Worm (Caenorhabditis elegans) whole organism, L4 larva: ENCODE data around the gene ztf-1.

Experiments used
- F26F4.8 ChIP-seq: fragments of 200-800 bp; sonication (Bioruptor generic); conservative IDR thresholded peaks from 2 replicates; pipeline ENCODE4 v1.3.6; 2022; ENCODE audit warnings: missing genetic modification characterization, missing compliant biosample characterization
- F44E2.7 ChIP-seq: fragments of 200-800 bp; sonication (Bioruptor generic); IDR thresholded peaks from 2 replicates; pipeline ENCODE4 v2.1.2; 2022; ENCODE audit warnings: missing genetic modification characterization, missing compliant biosample characterization
- F49E8.2 ChIP-seq: sonication (generic microtip); optimal IDR thresholded peaks from 2 replicates; lab custom pipeline; 2016; ENCODE audit warnings: missing compliant biosample characterization, mild to moderate bottlenecking, missing genetic modification characterization, borderline replicate concordance
- T20F7.1 ChIP-seq: fragments of 200-800 bp; sonication (Bioruptor generic); optimal IDR thresholded peaks from 2 replicates; lab custom pipeline; 2018; ENCODE audit warnings: mild to moderate bottlenecking, missing genetic modification characterization, missing compliant biosample characterization
- Y5F2A.4 ChIP-seq: fragments of 200-800 bp; sonication (Bioruptor generic); optimal IDR thresholded peaks from 2 replicates; lab custom pipeline; 2018; ENCODE audit warnings: mild to moderate bottlenecking, missing genetic modification characterization, missing compliant biosample characterization
- Y75B8A.6 ChIP-seq: fragments of 200-800 bp; sonication (Bioruptor generic); IDR thresholded peaks from 2 replicates; pipeline ENCODE4 v1.3.6; 2022; ENCODE audit warnings: missing genetic modification reagents, missing genetic modification characterization, missing compliant biosample characterization
- ZK337.2 ChIP-seq: fragments of 200-800 bp; sonication (Bioruptor generic); IDR thresholded peaks from 2 replicates; pipeline ENCODE4 v1.3.6; 2022; ENCODE audit warnings: missing genetic modification reagents, missing genetic modification characterization, missing compliant biosample characterization
- ceh-28 ChIP-seq: fragments of 150-350 bp; optimal IDR thresholded peaks from 2 replicates; lab custom pipeline; 2014; ENCODE audit warnings: missing biosample characterization, missing genetic modification reagents, missing genetic modification characterization
- ceh-62 ChIP-seq: sonication (generic microtip); optimal IDR thresholded peaks from 2 replicates; lab custom pipeline; 2017; ENCODE audit warnings: missing biosample characterization, missing genetic modification characterization
- daf-16 ChIP-seq, 3 experiments: sonication (generic microtip); optimal IDR thresholded peaks; 2 replicates each; lab custom pipeline; 2016 to 2017; ENCODE audit warnings: missing genetic modification characterization in 3 of 3, missing genetic modification reagents in 3 of 3, mild to moderate bottlenecking in 2 of 3, missing compliant biosample characterization in 2 of 3, missing biosample characterization in 1 of 3, moderate library complexity in 1 of 3
- dmd-6 ChIP-seq: fragments of 200-800 bp; sonication (Bioruptor generic); IDR thresholded peaks from 2 replicates; pipeline ENCODE4 v1.3.6; 2022; ENCODE audit warnings: missing genetic modification reagents, missing genetic modification characterization, missing compliant biosample characterization
- dmd-8 ChIP-seq: fragments of 200-800 bp; sonication (Bioruptor generic); IDR thresholded peaks from 2 replicates; pipeline ENCODE4 v1.3.6; 2022; ENCODE audit warnings: missing genetic modification characterization, missing compliant biosample characterization
- dmd-9 ChIP-seq: fragments of 200-800 bp; sonication (Bioruptor generic); IDR thresholded peaks from 2 replicates; pipeline ENCODE4 v1.3.6; 2022; ENCODE audit warnings: missing genetic modification reagents, missing genetic modification characterization, missing compliant biosample characterization
- duxl-1 ChIP-seq: sonication (generic microtip); optimal IDR thresholded peaks from 2 replicates; lab custom pipeline; 2016; ENCODE audit warnings: mild to moderate bottlenecking, missing genetic modification characterization, moderate library complexity, missing compliant biosample characterization; ENCODE audit not compliant: poor library complexity
- egl-43 ChIP-seq: fragments of 200-800 bp; sonication (Bioruptor generic); IDR thresholded peaks from 2 replicates; pipeline ENCODE4 v1.3.6; 2022; ENCODE audit warnings: missing genetic modification reagents, missing genetic modification characterization, missing compliant biosample characterization
- fos-1 ChIP-seq: fragments of 150-350 bp; optimal IDR thresholded peaks from 2 replicates; lab custom pipeline; 2014; ENCODE audit warnings: missing biosample characterization, missing genetic modification characterization
- hif-1 ChIP-seq, 2 experiments: sonication (generic microtip); optimal IDR thresholded peaks; 2 replicates each; lab custom pipeline; 2016 to 2017; ENCODE audit warnings: missing compliant biosample characterization in 2 of 2, missing genetic modification characterization in 2 of 2, missing genetic modification reagents in 2 of 2, missing genotype in 2 of 2, mild to moderate bottlenecking in 1 of 2
- hmg-1.1 ChIP-seq: fragments of 200-800 bp; sonication (Bioruptor generic); IDR thresholded peaks from 2 replicates; pipeline ENCODE4 v1.3.6; 2022; ENCODE audit warnings: missing genetic modification reagents, missing genetic modification characterization, missing compliant biosample characterization
- lin-1 ChIP-seq: fragments of 200-800 bp; sonication (Bioruptor generic); IDR thresholded peaks from 2 replicates; pipeline ENCODE4 v1.3.6; 2022; ENCODE audit warnings: missing genetic modification reagents, missing genetic modification characterization, missing compliant biosample characterization
- lin-13 ChIP-seq: fragments of 150-350 bp; optimal IDR thresholded peaks from 2 replicates; lab custom pipeline; 2014; ENCODE audit warnings: missing biosample characterization, missing genetic modification reagents, missing genetic modification characterization
- lin-29 ChIP-seq: fragments of 200-800 bp; sonication (Bioruptor generic); IDR thresholded peaks from 2 replicates; pipeline ENCODE4 v1.3.6; 2022; ENCODE audit warnings: missing genetic modification reagents, missing genetic modification characterization, missing compliant biosample characterization
- lin-39 ChIP-seq: fragments of 150-350 bp; optimal IDR thresholded peaks from 2 replicates; lab custom pipeline; 2014; ENCODE audit warnings: missing biosample characterization, missing genetic modification reagents, missing genetic modification characterization
- madf-9 ChIP-seq: fragments of 200-800 bp; sonication (Bioruptor generic); conservative IDR thresholded peaks from 2 replicates; pipeline ENCODE4 v1.3.6; 2022; ENCODE audit warnings: missing genetic modification reagents, missing genetic modification characterization, missing compliant biosample characterization
- mdl-1 ChIP-seq, 2 experiments: fragments of 150-350 bp in 1 of 2; sonication (generic microtip) in 1 of 2; optimal IDR thresholded peaks; 2 replicates each; lab custom pipeline; 2014 to 2017; ENCODE audit warnings: missing biosample characterization in 2 of 2, missing genetic modification characterization in 2 of 2
- mdt-29 ChIP-seq: fragments of 200-800 bp; sonication (Bioruptor generic); IDR thresholded peaks from 2 replicates; pipeline ENCODE4 v1.3.6; 2022; ENCODE audit warnings: missing genetic modification reagents, missing genetic modification characterization, missing compliant biosample characterization
- mxl-2 ChIP-seq: fragments of 200-800 bp; sonication (Bioruptor generic); conservative IDR thresholded peaks from 2 replicates; pipeline ENCODE4 v1.3.6; 2022; ENCODE audit warnings: missing genetic modification reagents, missing genetic modification characterization, missing compliant biosample characterization
- mxl-3 ChIP-seq: fragments of 200-800 bp; sonication (Bioruptor generic); optimal IDR thresholded peaks from 2 replicates; lab custom pipeline; 2018; ENCODE audit warnings: mild to moderate bottlenecking, missing genetic modification characterization, missing compliant biosample characterization
- nhr-10 ChIP-seq: fragments of 150-350 bp; optimal IDR thresholded peaks from 2 replicates; lab custom pipeline; 2014; ENCODE audit warnings: missing biosample characterization, missing genetic modification characterization
- nhr-102 ChIP-seq: sonication (generic microtip); optimal IDR thresholded peaks from 2 replicates; lab custom pipeline; 2016; ENCODE audit warnings: mild to moderate bottlenecking, missing genetic modification characterization, moderate library complexity, missing compliant biosample characterization
- nhr-11 ChIP-seq: fragments of 150-350 bp; optimal IDR thresholded peaks from 2 replicates; lab custom pipeline; 2014; ENCODE audit warnings: missing biosample characterization, missing genetic modification characterization
- nhr-111 ChIP-seq: fragments of 200-800 bp; sonication (Bioruptor generic); optimal IDR thresholded peaks from 2 replicates; lab custom pipeline; 2018; ENCODE audit warnings: mild to moderate bottlenecking, missing genetic modification characterization, missing compliant biosample characterization
- nhr-237 ChIP-seq: sonication (generic microtip); optimal IDR thresholded peaks from 2 replicates; lab custom pipeline; 2017; ENCODE audit warnings: missing biosample characterization, missing genetic modification characterization
- nhr-25 ChIP-seq: sonication (generic microtip); optimal IDR thresholded peaks from 2 replicates; lab custom pipeline; 2017; ENCODE audit warnings: missing genetic modification characterization, mild to moderate bottlenecking, missing compliant biosample characterization, antibody characterized with exemption, moderate library complexity, borderline replicate concordance; ENCODE audit not compliant: insufficient read depth
- pha-4 ChIP-seq, 2 experiments: fragments of 150-350 bp in 1 of 2; fragments of 200-800 bp in 1 of 2; sonication (Bioruptor generic) in 1 of 2; IDR thresholded peaks in 1 of 2; optimal IDR thresholded peaks in 1 of 2; 2 replicates each; pipeline versions ENCODE4 v1.3.6 to Lab custom; 2014 to 2022; ENCODE audit warnings: missing genetic modification characterization in 2 of 2, missing genetic modification reagents in 2 of 2, missing biosample characterization in 1 of 2, missing compliant biosample characterization in 1 of 2
- php-3 ChIP-seq: fragments of 200-800 bp; sonication (Bioruptor generic); IDR thresholded peaks from 2 replicates; pipeline ENCODE4 v1.3.6; 2022; ENCODE audit warnings: missing genetic modification reagents, missing genetic modification characterization, missing compliant biosample characterization
- pqm-1 ChIP-seq: sonication (generic microtip); optimal IDR thresholded peaks from 2 replicates; lab custom pipeline; 2017; ENCODE audit warnings: missing biosample characterization, missing genetic modification characterization
- sdz-12 ChIP-seq: fragments of 200-800 bp; sonication (Bioruptor generic); optimal IDR thresholded peaks from 2 replicates; lab custom pipeline; 2018; ENCODE audit warnings: mild to moderate bottlenecking, missing genetic modification characterization, missing compliant biosample characterization
- set-16 ChIP-seq: fragments of 200-800 bp; sonication (Bioruptor generic); IDR thresholded peaks from 2 replicates; pipeline ENCODE4 v1.3.6; 2022; ENCODE audit warnings: missing genetic modification reagents, missing genetic modification characterization, missing compliant biosample characterization
- tag-97 ChIP-seq: fragments of 200-800 bp; sonication (Bioruptor generic); IDR thresholded peaks from 2 replicates; pipeline ENCODE4 v1.3.6; 2022; ENCODE audit warnings: missing genetic modification characterization, missing compliant biosample characterization
- unc-130 ChIP-seq: sonication (generic microtip); optimal IDR thresholded peaks from 2 replicates; lab custom pipeline; 2016; ENCODE audit warnings: missing genetic modification reagents, missing genetic modification characterization, missing compliant biosample characterization
- unc-39 ChIP-seq: sonication (generic microtip); optimal IDR thresholded peaks from 2 replicates; lab custom pipeline; 2017; ENCODE audit warnings: missing biosample characterization, missing genetic modification characterization
- unc-62 ChIP-seq, 3 experiments: fragments of 150-350 bp in 1 of 3; sonication (generic microtip); optimal IDR thresholded peaks in 2 of 3; peaks in 1 of 3; 1 replicate in 1 of 3; 2 replicates in 2 of 3; lab custom pipeline; 2014 to 2017; ENCODE audit warnings: missing biosample characterization in 3 of 3, missing genetic modification characterization in 3 of 3, missing genetic modification reagents in 3 of 3, missing genotype in 1 of 3
- vab-7 ChIP-seq: fragments of 200-800 bp; sonication (Bioruptor generic); IDR thresholded peaks from 2 replicates; pipeline ENCODE4 v1.3.6; 2022; ENCODE audit warnings: missing genetic modification reagents, missing genetic modification characterization, missing compliant biosample characterization
- zfp-3 ChIP-seq: fragments of 200-800 bp; sonication (Bioruptor generic); conservative IDR thresholded peaks from 2 replicates; pipeline ENCODE4 v1.3.6; 2022; ENCODE audit warnings: missing genetic modification reagents, missing genetic modification characterization, missing compliant biosample characterization
- zip-2 ChIP-seq: fragments of 150-350 bp; optimal IDR thresholded peaks from 2 replicates; lab custom pipeline; 2014; ENCODE audit warnings: missing biosample characterization, missing genetic modification characterization

The ztf-1 gene

DNA sequence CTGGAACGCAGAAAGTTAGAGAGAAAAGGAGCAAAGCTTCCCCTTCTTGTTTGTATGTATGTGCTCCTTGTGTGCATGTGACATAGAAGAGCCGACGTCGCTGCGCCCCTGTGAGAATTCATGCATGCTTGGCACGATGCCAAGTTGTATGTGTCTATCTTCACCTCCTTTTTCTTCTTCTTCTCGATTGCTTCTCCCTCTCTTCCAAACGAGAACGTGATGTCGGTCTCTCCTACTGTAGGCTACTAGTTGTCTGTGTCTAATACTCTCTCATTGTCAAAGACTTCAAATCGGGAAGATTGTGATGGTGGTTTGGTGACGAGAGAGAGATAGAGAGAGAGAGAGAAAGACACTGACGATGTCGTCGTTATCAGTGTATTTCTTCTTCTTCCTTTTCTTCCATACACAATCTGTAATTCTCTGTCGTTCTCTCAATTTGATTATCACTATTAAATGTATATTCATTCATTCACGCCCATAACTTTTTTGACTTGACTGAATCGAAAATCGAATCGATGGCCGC is 5.1 kb upstream of the ztf-1 start (continued):
- TF ChIP-seq php-3 (GFP tag; lab: Robert Waterston, UW) (peak; percentile 73), daf-16 (GFP tag; optimal IDR thresholded peaks at IDR 0.05; lab: Kevin White, UChicago) (peak in 1 of 2 experiments; percentile 12), daf-16 (tag; optimal IDR thresholded peaks at IDR 0.05; lab: Kevin White, UChicago) (peak; percentile 79), duxl-1 (no peak), mdt-29 (no peak), F44E2.7 (no peak), ceh-62 (no peak), unc-62 (GFP tag; optimal IDR thresholded peaks at IDR 0.05 in 1 of 2; lab: Kevin White, UChicago) (peak in 1 of 2 experiments; percentile 93), unc-62 (tag; optimal IDR thresholded peaks at IDR 0.05; lab: Kevin White, UChicago) (no peak), unc-130 (GFP tag; lab: Kevin White, UChicago) (no peak), nhr-102 (tag; lab: Kevin White, UChicago) (peak; percentile 78)

DNA sequence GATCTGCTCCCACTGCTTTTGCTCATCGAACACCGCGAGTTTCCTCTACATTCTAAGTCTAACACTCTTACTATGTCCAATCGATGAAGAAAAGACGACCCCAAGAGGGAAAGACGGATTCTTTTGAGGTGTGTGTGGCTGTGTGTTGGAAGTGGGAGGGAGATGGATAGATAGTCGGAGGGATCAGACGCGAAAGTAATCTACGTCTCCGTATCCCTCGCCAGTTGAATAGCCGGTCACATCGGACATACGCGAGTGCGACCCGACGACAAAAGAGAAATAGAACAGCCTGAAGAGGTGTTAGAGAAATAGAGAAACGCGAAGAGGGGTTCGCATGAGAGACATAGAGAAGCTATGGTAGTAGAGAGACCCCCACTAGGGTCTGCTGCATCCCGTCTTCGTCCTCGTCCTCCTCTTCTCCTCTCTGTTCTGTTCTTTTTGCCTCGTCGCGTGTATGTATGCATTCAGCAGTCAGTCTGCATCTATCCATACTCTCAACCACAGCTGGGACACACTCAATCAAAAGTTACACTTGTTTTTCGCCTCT is 3.5 kb upstream of the ztf-1 start:
- TF ChIP-seq lin-13 (peak; percentile 94), egl-43 (peak; percentile 94), dmd-6 (GFP tag; lab: Robert Waterston, UW) (peak; percentile 93), dmd-9 (GFP tag; lab: Robert Waterston, UW) (0 out of 2 replicates have a peak, but pooled peaks have one; percentile 9), lin-29 (peak; percentile 78), nhr-237 (tag; lab: Kevin White, UChicago) (peak; percentile 58), unc-39 (tag; lab: Kevin White, UChicago) (no peak), F44E2.7 (no peak), zfp-3 (0 out of 2 replicates have a peak, but pooled peaks have one; percentile 14), zip-2 (tag; lab: Kevin White, UChicago) (no peak), nhr-25 (tag; lab: Kevin White, UChicago) (peak; percentile 95), dmd-8 (GFP tag; lab: Robert Waterston, UW) (no peak), set-16 (peak; percentile 84), ZK337.2 (GFP tag; lab: Robert Waterston, UW) (no peak), nhr-111 (GFP tag; lab: Kevin White, UChicago) (no peak), mxl-3 (GFP tag; lab: Kevin White, UChicago) (peak; percentile 93), sdz-12 (GFP tag; lab: Kevin White, UChicago) (no peak), Y75B8A.6 (GFP tag; lab: Robert Waterston, UW) (no peak), tag-97 (GFP tag; lab: Robert Waterston, UW) (no peak), mxl-2 (GFP tag; lab: Robert Waterston, UW) (no peak; the same call in 1 of the 2 replicates), madf-9 (GFP tag; lab: Robert Waterston, UW) (peak; percentile 64), Y5F2A.4 (peak; percentile 59), lin-1 (GFP tag; lab: Robert Waterston, UW) (peak; percentile 82; the same call in 1 of the 2 replicates), hif-1 (tag; optimal IDR thresholded peaks at IDR 0.05; lab: Kevin White, UChicago) (peak; percentile 75 to 88), fos-1 (tag; lab: Kevin White, UChicago) (peak; percentile 62), pha-4 (GFP tag; IDR thresholded peaks at IDR 0.05; lab: Robert Waterston, UW) (peak; percentile 90), pha-4 (tag; optimal IDR thresholded peaks at IDR 0.05; lab: Kevin White, UChicago) (no peak), nhr-10 (tag; lab: Kevin White, UChicago) (peak; percentile 60), ceh-28 (tag; lab: Kevin White, UChicago) (peak; percentile 72), vab-7 (GFP tag; lab: Robert Waterston, UW) (no peak), pqm-1 (tag; lab: Kevin White, UChicago) (peak; percentile 54), F49E8.2 (tag; lab: Kevin White, UChicago) (no peak), nhr-11 (tag; lab: Kevin White, UChicago) (peak; percentile 93), lin-39 (tag; lab: Kevin White, UChicago) (peak; percentile 53), F26F4.8 (GFP tag; lab: Robert Waterston, UW) (no peak), mdt-29 (peak; percentile 56; the same call in 1 of the 2 replicates), T20F7.1 (GFP tag; lab: Kevin White, UChicago) (peak; percentile 77), duxl-1 (peak; percentile 64), php-3 (GFP tag; lab: Robert Waterston, UW) (peak; percentile 46; the same call in 1 of the 2 replicates), hmg-1.1 (GFP tag; lab: Robert Waterston, UW) (peak; percentile 98), mdl-1 (tag; optimal IDR thresholded peaks at IDR 0.05; lab: Kevin White, UChicago) (peak; percentile 89 to 97)
